Fruit fly (Drosophila melanogaster): ENCODE measurements around the gene CG32391.

The CG32391 gene

dm6 chr3L:7113010-7113409 is 44.0 kb upstream of the CG32391 start (continued):
- TF ChIP-seq Sox15 (GFP tag; optimal IDR thresholded peaks at IDR 0.05) (no peak), CG31627 (GFP tag; optimal IDR thresholded peaks at IDR 0.05) (peak; percentile 49), CG9139 (GFP tag; optimal IDR thresholded peaks at IDR 0.05) (peak; percentile 13), CG32006 (GFP tag; optimal IDR thresholded peaks at IDR 0.05) (peak; percentile 37), CG11902 (GFP tag; optimal IDR thresholded peaks at IDR 0.05) (peak; percentile 26), net (GFP tag; optimal IDR thresholded peaks at IDR 0.05) (peak; percentile 9), fd85E (GFP tag; optimal IDR thresholded peaks at IDR 0.05) (no peak)

- TF ChIP-seq Hr4 (GFP tag; optimal IDR thresholded peaks at IDR 0.05) = peak; percentile 13
- peak; percentile 57 for TF ChIP-seq Eip78C (GFP tag)
- peak; percentile 32 for TF ChIP-seq CG32006 (GFP tag; optimal IDR thresholded peaks at IDR 0.05)
- TF ChIP-seq OdsH (GFP tag; optimal IDR thresholded peaks at IDR 0.05) = no peak
- TF ChIP-seq CG8119 (GFP tag; IDR thresholded peaks at IDR 0.05) = 0 out of 3 replicates have a peak, but pooled peaks have one; percentile 13
These were observed 36.7 kb upstream of the CG32391 start for dm6 chr3L:7105693-7106092.

dm6 chr3L:7104485-7104884 is 35.5 kb upstream of the CG32391 start:
- TF ChIP-seq Eip78C (GFP tag) (peak; percentile 17), cyc (GFP tag; optimal IDR thresholded peaks at IDR 0.05) (no peak)

- TF ChIP-seq Ets21C (GFP tag; optimal IDR thresholded peaks at IDR 0.05) (no peak), Hr4 (GFP tag; optimal IDR thresholded peaks at IDR 0.05) (peak; percentile 29), Eip78C (GFP tag) (no peak), CG32006 (GFP tag; optimal IDR thresholded peaks at IDR 0.05) (peak; percentile 56), CG4318 (GFP tag; optimal IDR thresholded peaks at IDR 0.05) (peak; percentile 15), Eip93F (GFP tag; optimal IDR thresholded peaks at IDR 0.05) (no peak), CG6854 (GFP tag; optimal IDR thresholded peaks at IDR 0.05) (no peak), net (GFP tag; optimal IDR thresholded peaks at IDR 0.05) (no peak), CG8119 (GFP tag; IDR thresholded peaks at IDR 0.05) (peak; percentile 20; the same call in 1 of the 3 replicates)
These were observed 34.9 kb upstream of the CG32391 start for dm6 chr3L:7103941-7104340.

dm6 chr3L:7096530-7096929 is 27.5 kb upstream of the CG32391 start:
- peak; percentile 3 for TF ChIP-seq Met (GFP tag; optimal IDR thresholded peaks at IDR 0.05)
- no peak for TF ChIP-seq Smox (GFP tag; optimal IDR thresholded peaks at IDR 0.05)
- no peak for TF ChIP-seq CG9139 (GFP tag; optimal IDR thresholded peaks at IDR 0.05)
- TF ChIP-seq Eip78C (GFP tag) = peak; percentile 63
- TF ChIP-seq CG8319 (GFP tag; optimal IDR thresholded peaks at IDR 0.05) = no peak
- TF ChIP-seq Gug (GFP tag; IDR thresholded peaks at IDR 0.05) = peak; percentile 37; the same call in 1 of the 2 replicates
- no peak for TF ChIP-seq fd85E (GFP tag; optimal IDR thresholded peaks at IDR 0.05)
- no peak for TF ChIP-seq CG11762 (GFP tag; optimal IDR thresholded peaks at IDR 0.05; ENCODE audit: insufficient read depth)
- peak; percentile 48 for TF ChIP-seq CG32006 (GFP tag; optimal IDR thresholded peaks at IDR 0.05)
- peak in 1 of 2 experiments; percentile 8 for TF ChIP-seq salr (GFP tag; optimal IDR thresholded peaks at IDR 0.05)
- TF ChIP-seq Blimp-1 (GFP tag; optimal IDR thresholded peaks at IDR 0.05) = no peak
- TF ChIP-seq net (GFP tag; optimal IDR thresholded peaks at IDR 0.05) = peak; percentile 1
- TF ChIP-seq CG11294 (GFP tag; IDR thresholded peaks at IDR 0.05) = peak; percentile 27; the same call in 1 of the 2 replicates
- no peak for TF ChIP-seq svp (GFP tag)
- TF ChIP-seq Hr4 (GFP tag; optimal IDR thresholded peaks at IDR 0.05) = peak; percentile 61
- peak; percentile 27 for TF ChIP-seq CG3919 (GFP tag; optimal IDR thresholded peaks at IDR 0.05)
- no peak for TF ChIP-seq CG1621 (tag; optimal IDR thresholded peaks at IDR 0.05)
- TF ChIP-seq CG8119 (GFP tag; IDR thresholded peaks at IDR 0.05) = peak; percentile 46; the same call in 2 of the 3 replicates
- TF ChIP-seq pdm3 (GFP tag; optimal IDR thresholded peaks at IDR 0.05) = peak; percentile 18
- peak; percentile 77 for TF ChIP-seq eg (GFP tag; IDR thresholded peaks at IDR 0.05)
- peak; percentile 25 for TF ChIP-seq Hr39 (GFP tag; optimal IDR thresholded peaks at IDR 0.05)
- TF ChIP-seq Sox14 (GFP tag; optimal IDR thresholded peaks at IDR 0.05) = no peak
- TF ChIP-seq CG6163 (GFP tag; IDR thresholded peaks at IDR 0.05) = peak; percentile 56; the same call in 2 of the 3 replicates
- peak; percentile 10 for TF ChIP-seq acj6 (GFP tag; optimal IDR thresholded peaks at IDR 0.05)
- no peak for TF ChIP-seq CG11902 (GFP tag; optimal IDR thresholded peaks at IDR 0.05)
- TF ChIP-seq CG15336 (GFP tag; IDR thresholded peaks at IDR 0.05) = peak; percentile 67
- peak; percentile 2 for TF ChIP-seq CG4318 (GFP tag; optimal IDR thresholded peaks at IDR 0.05)
- TF ChIP-seq CG16779 (tag; optimal IDR thresholded peaks at IDR 0.05) = no peak
- TF ChIP-seq Lpt (GFP tag; optimal IDR thresholded peaks at IDR 0.05) = peak; percentile 40
- peak; percentile 33 for TF ChIP-seq CG6276 (GFP tag; optimal IDR thresholded peaks at IDR 0.05)
